Fruit fly (Drosophila melanogaster) S2 (cell line): Measurements from ENCODE around the gene CG14322.

Experiments
- CG8478 ChIP-seq: fragments of >200 bp; optimal IDR thresholded peaks from 2 replicates; lab custom pipeline; 2018
- CTCF ChIP-seq, 2 experiments: fragments of >200 bp; optimal IDR thresholded peaks; 2 replicates each; lab custom pipeline; 2018

CG14322 gene

dm6 chr3R:17706971-17707406 lies 59.5 kb downstream of the CG14322 start:
- TF ChIP-seq CG8478 (lab: Kevin White, UChicago) (no peak), CTCF (optimal IDR thresholded peaks at IDR 0.05; lab: Kevin White, UChicago) (no peak)

DNA sequence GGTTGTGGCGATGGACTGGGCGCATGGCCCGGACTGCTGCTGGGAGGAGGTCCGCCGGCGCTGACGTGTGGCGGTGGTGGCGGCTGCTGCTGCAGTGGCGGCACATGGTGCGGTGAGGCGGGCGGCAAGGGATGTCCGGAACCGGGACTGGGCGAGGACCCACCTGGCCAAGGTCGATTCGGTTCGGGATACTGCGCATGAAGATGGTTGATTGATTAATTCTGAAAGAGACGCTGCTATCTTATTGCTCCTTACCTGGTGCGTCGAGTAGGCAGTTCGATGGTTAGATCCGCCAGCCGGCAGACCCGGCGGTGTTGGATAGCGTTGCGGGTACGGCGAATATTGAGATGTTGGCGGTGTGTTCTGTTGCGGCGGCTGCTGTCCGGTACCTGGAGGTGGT lies 60.3 kb downstream of the CG14322 start:
- TF ChIP-seq CTCF (optimal IDR thresholded peaks at IDR 0.05; lab: Kevin White, UChicago) = no peak
- no peak for TF ChIP-seq CG8478 (lab: Kevin White, UChicago)

- TF ChIP-seq CG8478 (lab: Kevin White, UChicago) (no peak), CTCF (optimal IDR thresholded peaks at IDR 0.05; lab: Kevin White, UChicago) (no peak)
Measured at dm6 chr3R:17708778-17709476, 61.4 kb downstream of the CG14322 start.

- TF ChIP-seq CTCF (optimal IDR thresholded peaks at IDR 0.05; lab: Kevin White, UChicago) (no peak), CG8478 (lab: Kevin White, UChicago) (no peak)
Measured at dm6 chr3R:17709623-17710145, 62.2 kb downstream of the CG14322 start.

DNA sequence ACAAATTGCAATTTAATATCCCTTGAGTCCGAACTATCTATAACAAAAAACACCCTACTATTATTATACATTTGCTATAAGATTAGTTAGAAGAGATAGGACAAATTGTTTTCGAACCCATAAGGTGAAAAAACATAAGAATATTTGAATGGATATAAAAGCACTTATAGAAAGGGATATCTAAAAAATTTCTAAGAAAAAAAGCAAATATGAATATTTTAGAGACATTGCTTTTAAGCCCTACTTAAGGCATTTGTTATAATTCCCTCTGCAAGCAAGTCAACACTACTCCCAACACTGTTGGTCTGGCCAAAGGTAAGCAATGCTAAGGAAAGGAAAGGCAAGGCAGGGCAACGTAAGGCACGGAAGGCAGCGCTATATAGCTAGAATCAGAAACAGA lies 62.9 kb downstream of the CG14322 start:
- TF ChIP-seq CG8478 (lab: Kevin White, UChicago) (no peak), CTCF (optimal IDR thresholded peaks at IDR 0.05; lab: Kevin White, UChicago) (no peak)

- TF ChIP-seq CG8478 (lab: Kevin White, UChicago) (no peak), CTCF (optimal IDR thresholded peaks at IDR 0.05; lab: Kevin White, UChicago) (no peak)
Measured at dm6 chr3R:17710900-17711645, 63.6 kb downstream of the CG14322 start.

dm6 chr3R:17711646-17711975 lies 64.1 kb downstream of the CG14322 start:
- TF ChIP-seq CG8478 (lab: Kevin White, UChicago) = no peak
- no peak for TF ChIP-seq CTCF (optimal IDR thresholded peaks at IDR 0.05; lab: Kevin White, UChicago)

- TF ChIP-seq CG8478 (lab: Kevin White, UChicago) (no peak), CTCF (optimal IDR thresholded peaks at IDR 0.05; lab: Kevin White, UChicago) (no peak)
Measured at dm6 chr3R:17712623-17713521, 65.4 kb downstream of the CG14322 start.

- TF ChIP-seq CG8478 (lab: Kevin White, UChicago) (no peak), CTCF (optimal IDR thresholded peaks at IDR 0.05; lab: Kevin White, UChicago) (no peak)
Measured at dm6 chr3R:17714370-17714769, 66.9 kb downstream of the CG14322 start.

- TF ChIP-seq CG8478 (lab: Kevin White, UChicago) = no peak
- no peak for TF ChIP-seq CTCF (optimal IDR thresholded peaks at IDR 0.05; lab: Kevin White, UChicago)
Measured at dm6 chr3R:17714773-17715344, 67.4 kb downstream of the CG14322 start.

DNA sequence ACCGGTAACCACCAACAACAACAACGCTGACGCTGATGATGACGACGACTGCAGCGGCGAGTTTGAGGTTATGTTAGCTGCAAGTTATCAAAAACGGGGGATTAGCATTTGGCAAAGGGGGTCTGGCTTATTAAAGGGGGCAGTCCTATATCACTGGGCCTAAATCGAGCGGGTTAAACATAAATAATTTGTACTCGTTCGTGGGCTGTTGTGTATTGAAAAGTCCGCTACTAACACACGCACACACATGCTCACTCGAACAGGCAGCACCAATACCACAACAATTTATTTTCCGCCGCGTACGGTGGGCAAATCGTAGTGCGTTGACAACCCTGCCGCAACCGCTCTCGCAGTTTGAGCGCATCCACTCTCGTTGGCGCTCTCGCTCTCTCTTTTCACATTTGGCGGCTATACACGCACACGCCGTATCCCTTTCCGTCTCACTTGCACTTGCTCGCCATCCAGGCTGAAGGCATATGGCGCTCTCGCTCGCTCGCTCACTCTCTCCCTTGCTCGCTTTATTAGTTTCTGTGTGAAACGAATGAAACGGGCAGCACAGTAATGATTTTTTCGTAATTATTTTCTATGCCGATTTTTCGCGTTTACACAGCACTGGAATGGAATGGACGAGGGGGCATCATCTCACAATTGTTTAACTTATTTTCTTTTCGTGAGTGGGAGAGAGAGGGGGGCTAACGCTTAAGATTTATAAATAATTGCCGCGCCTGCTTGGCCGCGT lies 69.5 kb downstream of the CG14322 start:
- TF ChIP-seq CG8478 (lab: Kevin White, UChicago) (no peak), CTCF (optimal IDR thresholded peaks at IDR 0.05; lab: Kevin White, UChicago) (peak; percentile 24 to 41)

DNA sequence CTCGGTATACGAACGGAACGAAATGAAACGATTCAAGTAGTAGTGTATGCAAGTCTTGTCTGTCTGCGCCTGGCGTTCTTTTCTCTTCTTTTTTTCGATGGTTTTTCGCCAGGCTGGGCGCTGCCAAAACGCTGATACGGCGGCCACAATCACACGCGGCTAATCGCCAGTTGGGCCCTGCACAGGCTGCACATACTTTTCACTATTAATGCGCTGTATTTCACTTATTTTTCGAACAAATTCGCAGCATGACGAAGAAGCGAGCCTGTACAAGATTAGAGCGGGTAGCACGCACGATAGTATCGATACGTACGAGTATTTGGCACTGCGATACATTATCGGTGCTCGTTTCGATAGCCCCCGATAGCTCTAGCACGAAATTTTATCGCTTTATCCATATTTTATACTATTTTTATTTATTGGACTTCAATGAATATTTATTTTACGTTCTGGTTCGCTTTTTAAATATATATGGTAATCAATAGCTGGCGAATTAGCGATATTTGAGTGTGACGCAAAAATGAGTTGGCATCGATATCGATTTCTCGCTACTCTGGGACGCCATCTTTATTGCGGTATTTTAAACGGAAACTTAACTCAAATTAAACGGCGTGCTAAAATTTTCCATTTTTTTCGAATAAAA lies 70.7 kb downstream of the CG14322 start, which contains the start of gene osa:
TSS of gene osa (minus strand) at position 300 of the 643 bp plus-strand sequence.
- TF ChIP-seq CTCF (optimal IDR thresholded peaks at IDR 0.05; lab: Kevin White, UChicago) (peak in 1 of 2 experiments; percentile 13), CG8478 (lab: Kevin White, UChicago) (no peak)
